Worm (Caenorhabditis elegans): Measurements from ENCODE around the gene math-6.

DNA sequence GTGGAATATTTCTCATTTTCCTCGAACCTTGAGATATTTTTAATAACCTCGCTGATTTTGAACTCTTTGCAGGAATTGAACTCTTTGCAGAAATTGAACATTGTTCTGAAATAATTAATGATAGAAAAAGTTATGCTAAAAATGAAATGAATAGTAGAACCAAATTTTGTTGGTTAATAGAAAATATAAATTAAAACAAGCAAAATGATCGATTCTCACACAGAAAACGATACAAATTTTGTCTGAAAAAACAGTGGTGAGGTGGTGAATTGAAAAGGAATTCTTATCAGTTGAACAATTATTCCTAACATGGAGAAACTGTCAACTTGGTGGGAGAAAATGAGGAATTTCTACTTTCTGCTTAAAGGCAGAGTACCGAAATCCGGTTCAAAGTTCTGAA is at the start of gene math-6:
- TF ChIP-seq dao-5 (tag; optimal IDR thresholded peaks at IDR 0.05) (no peak), him-1 (tag; optimal IDR thresholded peaks at IDR 0.05) (no peak)

Data from whole organism, L4/young adult.